Worm (Caenorhabditis elegans) whole organism, L3 larva: ENCODE measurements around the gene W06B4.1.
A peak's percentile ranks its signal among the peaks of the same experiment; 100 is the strongest.

ENCODE experiments used
- ZK546.5 ChIP-seq: sonication (generic microtip); optimal IDR thresholded peaks from 2 replicates; lab custom pipeline; 2017; ENCODE audit warnings: missing biosample characterization, missing genetic modification characterization
- ceh-16 ChIP-seq: sonication (generic microtip); optimal IDR thresholded peaks from 2 replicates; lab custom pipeline; 2017; ENCODE audit warnings: missing biosample characterization, missing genetic modification characterization
- jun-1 ChIP-seq: fragments of 150-350 bp; optimal IDR thresholded peaks from 2 replicates; lab custom pipeline; 2014; ENCODE audit warnings: missing biosample characterization, missing genetic modification reagents, missing genetic modification characterization
- nhr-25 ChIP-seq: sonication (generic microtip); optimal IDR thresholded peaks from 2 replicates; lab custom pipeline; 2017; ENCODE audit warnings: missing biosample characterization, missing genetic modification characterization
- unc-62 ChIP-seq: fragments of 150-350 bp; sonication (generic microtip); optimal IDR thresholded peaks from 4 replicates; lab custom pipeline; 2014; ENCODE audit warnings: missing biosample characterization, missing genetic modification reagents, missing genetic modification characterization

ce11 chrII:4506552-4507291, 35.3 kb downstream of the W06B4.1 start:
- TF ChIP-seq unc-62 (GFP tag; lab: Kevin White, UChicago) (peak; percentile 11), ceh-16 (tag; lab: Kevin White, UChicago) (no peak), ZK546.5 (tag; lab: Kevin White, UChicago) (no peak), nhr-25 (no peak), jun-1 (tag; lab: Kevin White, UChicago) (peak; percentile 28)
